Worm (Caenorhabditis elegans) whole organism, L4 larva: Measurements from ENCODE around the gene C07A9.9.

ENCODE experiments used
- F26F4.8 ChIP-seq: fragments of 200-800 bp; sonication (Bioruptor generic); conservative IDR thresholded peaks from 2 replicates; pipeline ENCODE4 v1.3.6; 2022; ENCODE audit warnings: missing genetic modification characterization, missing compliant biosample characterization
- Y5F2A.4 ChIP-seq: fragments of 200-800 bp; sonication (Bioruptor generic); optimal IDR thresholded peaks from 2 replicates; lab custom pipeline; 2018; ENCODE audit warnings: mild to moderate bottlenecking, missing genetic modification characterization, missing compliant biosample characterization
- Y75B8A.6 ChIP-seq: fragments of 200-800 bp; sonication (Bioruptor generic); IDR thresholded peaks from 2 replicates; pipeline ENCODE4 v1.3.6; 2022; ENCODE audit warnings: missing genetic modification reagents, missing genetic modification characterization, missing compliant biosample characterization
- ZK337.2 ChIP-seq: fragments of 200-800 bp; sonication (Bioruptor generic); IDR thresholded peaks from 2 replicates; pipeline ENCODE4 v1.3.6; 2022; ENCODE audit warnings: missing genetic modification reagents, missing genetic modification characterization, missing compliant biosample characterization
- ama-1 ChIP-seq: fragments of 150-350 bp; optimal IDR thresholded peaks from 2 replicates; lab custom pipeline; 2014; ENCODE audit warnings: inconsistent platforms, mixed read lengths
- arid-1 ChIP-seq: fragments of 200-800 bp; sonication (Bioruptor generic); conservative IDR thresholded peaks from 2 replicates; pipeline ENCODE4 v1.3.6; 2022; ENCODE audit warnings: missing genetic modification reagents, missing genetic modification characterization, missing compliant biosample characterization
- daf-12 ChIP-seq: fragments of 150-350 bp; optimal IDR thresholded peaks from 2 replicates; lab custom pipeline; 2014; ENCODE audit warnings: missing biosample characterization, missing genetic modification reagents, missing genetic modification characterization
- daf-16 ChIP-seq, 3 experiments: sonication (generic microtip); optimal IDR thresholded peaks; 2 replicates each; lab custom pipeline; 2016 to 2017; ENCODE audit warnings: missing genetic modification characterization in 3 of 3, missing genetic modification reagents in 3 of 3, mild to moderate bottlenecking in 2 of 3, missing compliant biosample characterization in 2 of 3, missing biosample characterization in 1 of 3, moderate library complexity in 1 of 3
- dmd-6 ChIP-seq: fragments of 200-800 bp; sonication (Bioruptor generic); IDR thresholded peaks from 2 replicates; pipeline ENCODE4 v1.3.6; 2022; ENCODE audit warnings: missing genetic modification reagents, missing genetic modification characterization, missing compliant biosample characterization
- dmd-8 ChIP-seq: fragments of 200-800 bp; sonication (Bioruptor generic); IDR thresholded peaks from 2 replicates; pipeline ENCODE4 v1.3.6; 2022; ENCODE audit warnings: missing genetic modification characterization, missing compliant biosample characterization
- dve-1 ChIP-seq: sonication (generic microtip); optimal IDR thresholded peaks from 2 replicates; lab custom pipeline; 2017; ENCODE audit warnings: antibody characterized with exemption, mild to moderate bottlenecking, missing genetic modification characterization, missing compliant biosample characterization; ENCODE audit not compliant: insufficient read depth
- fkh-10 ChIP-seq: fragments of 150-350 bp; optimal IDR thresholded peaks from 2 replicates; lab custom pipeline; 2014; ENCODE audit warnings: missing biosample characterization, missing genetic modification reagents, missing genetic modification characterization
- fos-1 ChIP-seq: fragments of 150-350 bp; optimal IDR thresholded peaks from 2 replicates; lab custom pipeline; 2014; ENCODE audit warnings: missing biosample characterization, missing genetic modification characterization
- hmg-1.1 ChIP-seq: fragments of 200-800 bp; sonication (Bioruptor generic); IDR thresholded peaks from 2 replicates; pipeline ENCODE4 v1.3.6; 2022; ENCODE audit warnings: missing genetic modification reagents, missing genetic modification characterization, missing compliant biosample characterization
- jun-1 ChIP-seq: fragments of 150-350 bp; optimal IDR thresholded peaks from 2 replicates; lab custom pipeline; 2014; ENCODE audit warnings: missing biosample characterization, missing genetic modification reagents, missing genetic modification characterization
- lin-15B ChIP-seq: fragments of 150-350 bp; sonication (generic microtip); optimal IDR thresholded peaks from 3 replicates; lab custom pipeline; 2014; ENCODE audit warnings: missing biosample characterization, missing genetic modification characterization
- lin-29 ChIP-seq: fragments of 200-800 bp; sonication (Bioruptor generic); IDR thresholded peaks from 2 replicates; pipeline ENCODE4 v1.3.6; 2022; ENCODE audit warnings: missing genetic modification reagents, missing genetic modification characterization, missing compliant biosample characterization
- lin-38 ChIP-seq: fragments of 200-800 bp; sonication (Bioruptor generic); IDR thresholded peaks from 2 replicates; pipeline ENCODE4 v1.3.6; 2022; ENCODE audit warnings: missing genetic modification reagents, missing genetic modification characterization, missing compliant biosample characterization
- lir-3 ChIP-seq: sonication (generic microtip); optimal IDR thresholded peaks from 2 replicates; lab custom pipeline; 2016; ENCODE audit warnings: mild to moderate bottlenecking, missing genetic modification characterization, missing compliant biosample characterization
- lsy-2 ChIP-seq, 2 experiments: fragments of 150-350 bp in 1 of 2; sonication (generic microtip) in 1 of 2; optimal IDR thresholded peaks; 2 replicates each; lab custom pipeline; 2014 to 2017; ENCODE audit warnings: missing biosample characterization in 2 of 2, missing genetic modification characterization in 2 of 2
- mdl-1 ChIP-seq, 2 experiments: fragments of 150-350 bp in 1 of 2; sonication (generic microtip) in 1 of 2; optimal IDR thresholded peaks; 2 replicates each; lab custom pipeline; 2014 to 2017; ENCODE audit warnings: missing biosample characterization in 2 of 2, missing genetic modification characterization in 2 of 2
- nhr-102 ChIP-seq: sonication (generic microtip); optimal IDR thresholded peaks from 2 replicates; lab custom pipeline; 2016; ENCODE audit warnings: mild to moderate bottlenecking, missing genetic modification characterization, moderate library complexity, missing compliant biosample characterization
- nhr-111 ChIP-seq: fragments of 200-800 bp; sonication (Bioruptor generic); optimal IDR thresholded peaks from 2 replicates; lab custom pipeline; 2018; ENCODE audit warnings: mild to moderate bottlenecking, missing genetic modification characterization, missing compliant biosample characterization
- nhr-237 ChIP-seq: sonication (generic microtip); optimal IDR thresholded peaks from 2 replicates; lab custom pipeline; 2017; ENCODE audit warnings: missing biosample characterization, missing genetic modification characterization
- nhr-25 ChIP-seq: sonication (generic microtip); optimal IDR thresholded peaks from 2 replicates; lab custom pipeline; 2017; ENCODE audit warnings: missing genetic modification characterization, mild to moderate bottlenecking, missing compliant biosample characterization, antibody characterized with exemption, moderate library complexity, borderline replicate concordance; ENCODE audit not compliant: insufficient read depth
- nhr-28 ChIP-seq: fragments of 150-350 bp; optimal IDR thresholded peaks from 2 replicates; lab custom pipeline; 2014; ENCODE audit warnings: missing biosample characterization, missing genetic modification characterization
- nhr-42 ChIP-seq: fragments of 200-800 bp; sonication (Bioruptor generic); IDR thresholded peaks from 2 replicates; pipeline ENCODE4 v1.3.6; 2022; ENCODE audit warnings: missing genetic modification characterization, missing compliant biosample characterization
- nhr-48 ChIP-seq: sonication (generic microtip); optimal IDR thresholded peaks from 2 replicates; lab custom pipeline; 2016; ENCODE audit warnings: mild to moderate bottlenecking, missing genetic modification characterization, missing compliant biosample characterization
- nhr-76 ChIP-seq: fragments of 150-350 bp; optimal IDR thresholded peaks from 2 replicates; lab custom pipeline; 2014; ENCODE audit warnings: missing biosample characterization, missing genetic modification characterization
- php-3 ChIP-seq: fragments of 200-800 bp; sonication (Bioruptor generic); IDR thresholded peaks from 2 replicates; pipeline ENCODE4 v1.3.6; 2022; ENCODE audit warnings: missing genetic modification reagents, missing genetic modification characterization, missing compliant biosample characterization
- pqm-1 ChIP-seq: sonication (generic microtip); optimal IDR thresholded peaks from 2 replicates; lab custom pipeline; 2017; ENCODE audit warnings: missing biosample characterization, missing genetic modification characterization
- snpc-1.2 ChIP-seq: fragments of 200-800 bp; sonication (Bioruptor generic); IDR thresholded peaks from 2 replicates; pipeline ENCODE4 v1.3.6; 2022; ENCODE audit warnings: missing genetic modification reagents, missing genetic modification characterization, missing compliant biosample characterization
- spr-1 ChIP-seq: sonication (generic microtip); optimal IDR thresholded peaks from 2 replicates; lab custom pipeline; 2016; ENCODE audit warnings: mild to moderate bottlenecking, missing genetic modification characterization, missing compliant biosample characterization
- spr-3 ChIP-seq: fragments of 200-800 bp; sonication (Bioruptor generic); optimal IDR thresholded peaks from 2 replicates; lab custom pipeline; 2018; ENCODE audit warnings: mild to moderate bottlenecking, missing genetic modification characterization, missing compliant biosample characterization
- tag-97 ChIP-seq: fragments of 200-800 bp; sonication (Bioruptor generic); IDR thresholded peaks from 2 replicates; pipeline ENCODE4 v1.3.6; 2022; ENCODE audit warnings: missing genetic modification characterization, missing compliant biosample characterization
- tra-1 ChIP-seq: fragments of 200-800 bp; sonication (Bioruptor generic); IDR thresholded peaks from 2 replicates; pipeline ENCODE4 v1.3.6; 2022; ENCODE audit warnings: missing genetic modification reagents, missing genetic modification characterization, missing compliant biosample characterization
- unc-62 ChIP-seq, 3 experiments: fragments of 150-350 bp in 1 of 3; sonication (generic microtip); optimal IDR thresholded peaks in 2 of 3; peaks in 1 of 3; 1 replicate in 1 of 3; 2 replicates in 2 of 3; lab custom pipeline; 2014 to 2017; ENCODE audit warnings: missing biosample characterization in 3 of 3, missing genetic modification characterization in 3 of 3, missing genetic modification reagents in 3 of 3, missing genotype in 1 of 3
- zfp-2 ChIP-seq: sonication (generic microtip); optimal IDR thresholded peaks from 2 replicates; lab custom pipeline; 2016; ENCODE audit warnings: mild to moderate bottlenecking, missing genetic modification characterization, missing compliant biosample characterization
- zfp-3 ChIP-seq: fragments of 200-800 bp; sonication (Bioruptor generic); conservative IDR thresholded peaks from 2 replicates; pipeline ENCODE4 v1.3.6; 2022; ENCODE audit warnings: missing genetic modification reagents, missing genetic modification characterization, missing compliant biosample characterization
- ztf-7 ChIP-seq: fragments of 150-350 bp; optimal IDR thresholded peaks from 2 replicates; lab custom pipeline; 2014; ENCODE audit warnings: missing biosample characterization, missing genetic modification characterization

C07A9.9 gene

DNA sequence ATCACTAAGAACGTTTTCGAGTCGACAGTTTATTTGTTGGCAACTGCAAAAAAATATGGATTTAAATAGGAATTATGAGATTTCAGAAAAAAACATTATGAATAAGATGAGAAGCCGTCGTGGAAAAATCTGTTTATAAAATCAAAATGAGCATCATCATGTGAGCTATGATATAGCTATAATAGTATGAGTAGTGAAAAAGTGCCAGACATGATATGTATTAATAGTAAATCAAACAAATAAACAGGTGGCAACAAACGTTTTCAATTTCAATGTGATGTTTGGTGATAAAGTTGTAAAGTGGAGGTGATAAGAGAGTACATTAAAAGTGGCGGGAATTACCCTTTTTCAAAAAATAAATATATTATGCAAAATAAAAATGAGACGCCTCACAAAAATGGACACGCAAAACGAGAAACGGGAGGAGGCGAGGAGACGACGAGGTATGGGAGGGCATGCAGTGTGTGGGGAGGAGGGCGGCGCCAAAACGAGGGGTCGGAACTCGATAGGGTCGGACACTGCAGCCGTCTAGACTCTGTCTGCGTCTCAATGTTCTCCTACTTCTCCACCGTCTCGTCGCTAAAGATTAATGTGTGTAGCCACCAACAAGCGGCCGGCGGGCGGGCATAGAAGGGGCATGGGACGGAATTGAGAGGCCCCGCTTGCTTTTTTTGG, at the start of gene C07A9.9 (continued):
- no peak for TF ChIP-seq tra-1 (GFP tag; lab: Robert Waterston, UW)

DNA sequence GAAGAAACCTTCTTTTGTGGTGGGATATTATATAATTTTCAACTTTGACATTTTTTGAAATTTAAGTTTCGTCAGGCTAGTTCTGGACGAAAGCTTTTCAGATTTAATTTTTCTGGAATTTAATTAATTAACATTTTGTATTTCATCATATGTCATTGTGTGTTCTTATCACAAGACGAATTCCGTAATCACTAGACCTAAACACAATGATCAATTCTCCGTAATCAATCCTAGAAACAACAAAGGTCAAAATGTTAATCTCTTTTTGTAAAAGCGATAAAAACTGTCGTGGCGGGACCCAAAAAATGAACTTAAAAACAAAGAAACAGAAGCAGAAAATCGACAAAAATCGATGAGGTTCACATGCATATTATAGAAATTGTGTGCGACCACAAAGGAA, 47.3 kb upstream of the C07A9.9 start:
- no peak for TF ChIP-seq dmd-8 (GFP tag; lab: Robert Waterston, UW)
- no peak for TF ChIP-seq zfp-3 (GFP tag; lab: Robert Waterston, UW)
- peak; percentile 73 for TF ChIP-seq dve-1 (tag; lab: Kevin White, UChicago)
- TF ChIP-seq fos-1 (tag; lab: Kevin White, UChicago): no peak
- TF ChIP-seq nhr-102 (tag; lab: Kevin White, UChicago): no peak
- no peak for TF ChIP-seq ama-1
- no peak for TF ChIP-seq mdl-1 (tag; optimal IDR thresholded peaks at IDR 0.05; lab: Kevin White, UChicago)
- no peak for TF ChIP-seq unc-62 (GFP tag; optimal IDR thresholded peaks at IDR 0.05 in 1 of 2; lab: Kevin White, UChicago)
- TF ChIP-seq unc-62 (tag; optimal IDR thresholded peaks at IDR 0.05; lab: Kevin White, UChicago): no peak
- TF ChIP-seq Y75B8A.6 (GFP tag; lab: Robert Waterston, UW): no peak
- no peak for TF ChIP-seq daf-16 (GFP tag; optimal IDR thresholded peaks at IDR 0.05; lab: Kevin White, UChicago)
- TF ChIP-seq daf-16 (tag; optimal IDR thresholded peaks at IDR 0.05; lab: Kevin White, UChicago): peak; percentile 53
- peak; percentile 49 for TF ChIP-seq nhr-28
- TF ChIP-seq nhr-48 (tag; lab: Kevin White, UChicago): no peak
- TF ChIP-seq pqm-1 (tag; lab: Kevin White, UChicago): peak; percentile 13
- TF ChIP-seq php-3 (GFP tag; lab: Robert Waterston, UW): no peak
- peak in 1 of 2 experiments; percentile 16 for TF ChIP-seq lsy-2 (tag; optimal IDR thresholded peaks at IDR 0.05; lab: Kevin White, UChicago)
- no peak for TF ChIP-seq spr-3 (GFP tag; lab: Kevin White, UChicago)
- TF ChIP-seq lin-15B (tag; lab: Kevin White, UChicago): no peak
- TF ChIP-seq tag-97 (GFP tag; lab: Robert Waterston, UW): no peak
- TF ChIP-seq daf-12 (tag; lab: Kevin White, UChicago): no peak
- no peak for TF ChIP-seq jun-1
- no peak for TF ChIP-seq Y5F2A.4 (GFP tag; lab: Kevin White, UChicago)
- TF ChIP-seq zfp-2 (tag; lab: Kevin White, UChicago): no peak
- no peak for TF ChIP-seq spr-1 (tag; lab: Kevin White, UChicago)
- TF ChIP-seq nhr-25: no peak
- TF ChIP-seq lin-29 (GFP tag; lab: Robert Waterston, UW): no peak
- TF ChIP-seq ZK337.2 (GFP tag; lab: Robert Waterston, UW): no peak
- TF ChIP-seq lin-38 (GFP tag; lab: Robert Waterston, UW): no peak
- TF ChIP-seq lir-3 (tag; lab: Kevin White, UChicago): no peak
- TF ChIP-seq hmg-1.1 (GFP tag; lab: Robert Waterston, UW): no peak
- no peak for TF ChIP-seq nhr-237 (tag; lab: Kevin White, UChicago)
- TF ChIP-seq nhr-111 (GFP tag; lab: Kevin White, UChicago): no peak
- TF ChIP-seq nhr-42 (GFP tag; lab: Robert Waterston, UW): no peak
- TF ChIP-seq arid-1 (GFP tag; lab: Robert Waterston, UW): no peak
- TF ChIP-seq F26F4.8 (GFP tag; lab: Robert Waterston, UW): no peak
- TF ChIP-seq nhr-76 (tag; lab: Kevin White, UChicago): no peak
- TF ChIP-seq snpc-1.2 (GFP tag; lab: Robert Waterston, UW): no peak
- peak; percentile 62 for TF ChIP-seq dmd-6
- TF ChIP-seq ztf-7 (tag; lab: Kevin White, UChicago): peak; percentile 61
- TF ChIP-seq fkh-10 (GFP tag; lab: Kevin White, UChicago): no peak
